Worm (Caenorhabditis elegans) whole organism, L4 larva: ENCODE data around the gene F38B7.11.
A peak's percentile ranks its signal among the peaks of the same experiment; 100 is the strongest.

Experiments used
- F37D6.2 ChIP-seq: sonication (generic microtip); optimal IDR thresholded peaks from 2 replicates; lab custom pipeline; 2016; ENCODE audit warnings: mild to moderate bottlenecking, missing genetic modification characterization, missing compliant biosample characterization
- F44E2.7 ChIP-seq: fragments of 200-800 bp; sonication (Bioruptor generic); IDR thresholded peaks from 2 replicates; pipeline ENCODE4 v2.1.2; 2022; ENCODE audit warnings: missing genetic modification characterization, missing compliant biosample characterization
- F49E8.2 ChIP-seq: sonication (generic microtip); optimal IDR thresholded peaks from 2 replicates; lab custom pipeline; 2016; ENCODE audit warnings: missing compliant biosample characterization, mild to moderate bottlenecking, missing genetic modification characterization, borderline replicate concordance
- Y105C5A.15 ChIP-seq: fragments of 200-800 bp; sonication (Bioruptor generic); IDR thresholded peaks from 2 replicates; pipeline ENCODE4 v1.3.6; 2022; ENCODE audit warnings: missing genetic modification characterization, missing compliant biosample characterization
- Y75B8A.6 ChIP-seq: fragments of 200-800 bp; sonication (Bioruptor generic); IDR thresholded peaks from 2 replicates; pipeline ENCODE4 v1.3.6; 2022; ENCODE audit warnings: missing genetic modification reagents, missing genetic modification characterization, missing compliant biosample characterization
- ZK337.2 ChIP-seq: fragments of 200-800 bp; sonication (Bioruptor generic); IDR thresholded peaks from 2 replicates; pipeline ENCODE4 v1.3.6; 2022; ENCODE audit warnings: missing genetic modification reagents, missing genetic modification characterization, missing compliant biosample characterization
- ZK546.5 ChIP-seq, 2 experiments: sonication (generic microtip); optimal IDR thresholded peaks; 2 replicates each; lab custom pipeline; 2017; ENCODE audit warnings: missing biosample characterization in 2 of 2, missing genetic modification characterization in 2 of 2
- ama-1 ChIP-seq: fragments of 150-350 bp; optimal IDR thresholded peaks from 2 replicates; lab custom pipeline; 2014; ENCODE audit warnings: inconsistent platforms, mixed read lengths
- attf-4 ChIP-seq: sonication (generic microtip); optimal IDR thresholded peaks from 3 replicates; lab custom pipeline; 2017; ENCODE audit warnings: missing biosample characterization, missing genetic modification characterization
- ceh-44 ChIP-seq: fragments of 200-800 bp; sonication (Bioruptor generic); IDR thresholded peaks from 2 replicates; pipeline ENCODE4 v1.3.6; 2022; ENCODE audit warnings: missing genetic modification reagents, missing genetic modification characterization, missing compliant biosample characterization
- ceh-82 ChIP-seq: sonication (generic microtip); optimal IDR thresholded peaks from 2 replicates; lab custom pipeline; 2017; ENCODE audit warnings: missing biosample characterization, missing genetic modification characterization
- cey-2 ChIP-seq: sonication (generic microtip); optimal IDR thresholded peaks from 3 replicates; lab custom pipeline; 2017; ENCODE audit warnings: missing genetic modification characterization, mild to moderate bottlenecking, missing compliant biosample characterization, antibody characterized with exemption, borderline replicate concordance; ENCODE audit not compliant: insufficient read depth
- ctbp-1 ChIP-seq: fragments of 200-800 bp; sonication (Bioruptor generic); IDR thresholded peaks from 2 replicates; pipeline ENCODE4 v1.3.6; 2022; ENCODE audit warnings: missing genetic modification reagents, missing genetic modification characterization, missing compliant biosample characterization
- daf-19 ChIP-seq: fragments of 200-800 bp; sonication (Bioruptor generic); conservative IDR thresholded peaks from 2 replicates; pipeline ENCODE4 v1.3.6; 2022; ENCODE audit warnings: missing genetic modification characterization, missing compliant biosample characterization
- dmd-6 ChIP-seq: fragments of 200-800 bp; sonication (Bioruptor generic); IDR thresholded peaks from 2 replicates; pipeline ENCODE4 v1.3.6; 2022; ENCODE audit warnings: missing genetic modification reagents, missing genetic modification characterization, missing compliant biosample characterization
- dmd-8 ChIP-seq: fragments of 200-800 bp; sonication (Bioruptor generic); IDR thresholded peaks from 2 replicates; pipeline ENCODE4 v1.3.6; 2022; ENCODE audit warnings: missing genetic modification characterization, missing compliant biosample characterization
- dmd-9 ChIP-seq: fragments of 200-800 bp; sonication (Bioruptor generic); IDR thresholded peaks from 2 replicates; pipeline ENCODE4 v1.3.6; 2022; ENCODE audit warnings: missing genetic modification reagents, missing genetic modification characterization, missing compliant biosample characterization
- egl-43 ChIP-seq: fragments of 200-800 bp; sonication (Bioruptor generic); IDR thresholded peaks from 2 replicates; pipeline ENCODE4 v1.3.6; 2022; ENCODE audit warnings: missing genetic modification reagents, missing genetic modification characterization, missing compliant biosample characterization
- fos-1 ChIP-seq: fragments of 150-350 bp; optimal IDR thresholded peaks from 2 replicates; lab custom pipeline; 2014; ENCODE audit warnings: missing biosample characterization, missing genetic modification characterization
- hlh-30 ChIP-seq: sonication (generic microtip); optimal IDR thresholded peaks from 2 replicates; lab custom pipeline; 2017; ENCODE audit warnings: antibody characterized with exemption, mild to moderate bottlenecking, missing genetic modification characterization, missing compliant biosample characterization; ENCODE audit not compliant: insufficient read depth
- hmg-1.1 ChIP-seq: fragments of 200-800 bp; sonication (Bioruptor generic); IDR thresholded peaks from 2 replicates; pipeline ENCODE4 v1.3.6; 2022; ENCODE audit warnings: missing genetic modification reagents, missing genetic modification characterization, missing compliant biosample characterization
- jun-1 ChIP-seq: fragments of 150-350 bp; optimal IDR thresholded peaks from 2 replicates; lab custom pipeline; 2014; ENCODE audit warnings: missing biosample characterization, missing genetic modification reagents, missing genetic modification characterization
- lin-13 ChIP-seq: fragments of 150-350 bp; optimal IDR thresholded peaks from 2 replicates; lab custom pipeline; 2014; ENCODE audit warnings: missing biosample characterization, missing genetic modification reagents, missing genetic modification characterization
- lin-15B ChIP-seq: fragments of 150-350 bp; sonication (generic microtip); optimal IDR thresholded peaks from 3 replicates; lab custom pipeline; 2014; ENCODE audit warnings: missing biosample characterization, missing genetic modification characterization
- lin-38 ChIP-seq: fragments of 200-800 bp; sonication (Bioruptor generic); IDR thresholded peaks from 2 replicates; pipeline ENCODE4 v1.3.6; 2022; ENCODE audit warnings: missing genetic modification reagents, missing genetic modification characterization, missing compliant biosample characterization
- lin-39 ChIP-seq: fragments of 150-350 bp; optimal IDR thresholded peaks from 2 replicates; lab custom pipeline; 2014; ENCODE audit warnings: missing biosample characterization, missing genetic modification reagents, missing genetic modification characterization
- lir-3 ChIP-seq: sonication (generic microtip); optimal IDR thresholded peaks from 2 replicates; lab custom pipeline; 2016; ENCODE audit warnings: mild to moderate bottlenecking, missing genetic modification characterization, missing compliant biosample characterization
- lsy-2 ChIP-seq, 2 experiments: fragments of 150-350 bp in 1 of 2; sonication (generic microtip) in 1 of 2; optimal IDR thresholded peaks; 2 replicates each; lab custom pipeline; 2014 to 2017; ENCODE audit warnings: missing biosample characterization in 2 of 2, missing genetic modification characterization in 2 of 2
- madf-9 ChIP-seq: fragments of 200-800 bp; sonication (Bioruptor generic); conservative IDR thresholded peaks from 2 replicates; pipeline ENCODE4 v1.3.6; 2022; ENCODE audit warnings: missing genetic modification reagents, missing genetic modification characterization, missing compliant biosample characterization
- mxl-2 ChIP-seq: fragments of 200-800 bp; sonication (Bioruptor generic); conservative IDR thresholded peaks from 2 replicates; pipeline ENCODE4 v1.3.6; 2022; ENCODE audit warnings: missing genetic modification reagents, missing genetic modification characterization, missing compliant biosample characterization
- mxl-3 ChIP-seq: fragments of 200-800 bp; sonication (Bioruptor generic); optimal IDR thresholded peaks from 2 replicates; lab custom pipeline; 2018; ENCODE audit warnings: mild to moderate bottlenecking, missing genetic modification characterization, missing compliant biosample characterization
- nhr-10 ChIP-seq: fragments of 150-350 bp; optimal IDR thresholded peaks from 2 replicates; lab custom pipeline; 2014; ENCODE audit warnings: missing biosample characterization, missing genetic modification characterization
- nhr-11 ChIP-seq: fragments of 150-350 bp; optimal IDR thresholded peaks from 2 replicates; lab custom pipeline; 2014; ENCODE audit warnings: missing biosample characterization, missing genetic modification characterization
- nhr-111 ChIP-seq: fragments of 200-800 bp; sonication (Bioruptor generic); optimal IDR thresholded peaks from 2 replicates; lab custom pipeline; 2018; ENCODE audit warnings: mild to moderate bottlenecking, missing genetic modification characterization, missing compliant biosample characterization
- nhr-237 ChIP-seq: sonication (generic microtip); optimal IDR thresholded peaks from 2 replicates; lab custom pipeline; 2017; ENCODE audit warnings: missing biosample characterization, missing genetic modification characterization
- nhr-25 ChIP-seq: sonication (generic microtip); optimal IDR thresholded peaks from 2 replicates; lab custom pipeline; 2017; ENCODE audit warnings: missing genetic modification characterization, mild to moderate bottlenecking, missing compliant biosample characterization, antibody characterized with exemption, moderate library complexity, borderline replicate concordance; ENCODE audit not compliant: insufficient read depth
- nhr-41 ChIP-seq: fragments of 200-800 bp; sonication (Bioruptor generic); IDR thresholded peaks from 2 replicates; pipeline ENCODE4 v1.3.6; 2022; ENCODE audit warnings: missing genetic modification reagents, missing genetic modification characterization, missing compliant biosample characterization
- nhr-42 ChIP-seq: fragments of 200-800 bp; sonication (Bioruptor generic); IDR thresholded peaks from 2 replicates; pipeline ENCODE4 v1.3.6; 2022; ENCODE audit warnings: missing genetic modification characterization, missing compliant biosample characterization
- nhr-77 ChIP-seq: fragments of 150-350 bp; optimal IDR thresholded peaks from 2 replicates; lab custom pipeline; 2014; ENCODE audit warnings: missing biosample characterization, missing genetic modification characterization
- pqm-1 ChIP-seq: sonication (generic microtip); optimal IDR thresholded peaks from 2 replicates; lab custom pipeline; 2017; ENCODE audit warnings: missing biosample characterization, missing genetic modification characterization
- rbr-2 ChIP-seq: sonication (generic microtip); optimal IDR thresholded peaks from 2 replicates; lab custom pipeline; 2016; ENCODE audit warnings: missing genotype, missing genetic modification characterization, missing compliant biosample characterization
- snpc-4 ChIP-seq: fragments of 150-350 bp; optimal IDR thresholded peaks from 2 replicates; lab custom pipeline; 2014; ENCODE audit warnings: missing biosample characterization, missing genetic modification characterization
- spr-1 ChIP-seq: sonication (generic microtip); optimal IDR thresholded peaks from 2 replicates; lab custom pipeline; 2016; ENCODE audit warnings: mild to moderate bottlenecking, missing genetic modification characterization, missing compliant biosample characterization
- unc-130 ChIP-seq: sonication (generic microtip); optimal IDR thresholded peaks from 2 replicates; lab custom pipeline; 2016; ENCODE audit warnings: missing genetic modification reagents, missing genetic modification characterization, missing compliant biosample characterization
- unc-39 ChIP-seq: sonication (generic microtip); optimal IDR thresholded peaks from 2 replicates; lab custom pipeline; 2017; ENCODE audit warnings: missing biosample characterization, missing genetic modification characterization
- unc-62 ChIP-seq, 3 experiments: fragments of 150-350 bp in 1 of 3; sonication (generic microtip); optimal IDR thresholded peaks in 2 of 3; peaks in 1 of 3; 1 replicate in 1 of 3; 2 replicates in 2 of 3; lab custom pipeline; 2014 to 2017; ENCODE audit warnings: missing biosample characterization in 3 of 3, missing genetic modification characterization in 3 of 3, missing genetic modification reagents in 3 of 3, missing genotype in 1 of 3
- zfp-2 ChIP-seq: sonication (generic microtip); optimal IDR thresholded peaks from 2 replicates; lab custom pipeline; 2016; ENCODE audit warnings: mild to moderate bottlenecking, missing genetic modification characterization, missing compliant biosample characterization
- zfp-3 ChIP-seq: fragments of 200-800 bp; sonication (Bioruptor generic); conservative IDR thresholded peaks from 2 replicates; pipeline ENCODE4 v1.3.6; 2022; ENCODE audit warnings: missing genetic modification reagents, missing genetic modification characterization, missing compliant biosample characterization
- ztf-11 ChIP-seq: fragments of 150-350 bp; optimal IDR thresholded peaks from 2 replicates; lab custom pipeline; 2014; ENCODE audit warnings: missing biosample characterization, missing genetic modification characterization

F38B7.11 gene

ce11 chrV:11572803-11573490 is 26.1 kb downstream of the F38B7.11 start, which contains the start of the genes H12C20.7 and nhr-68 (continued):
- TF ChIP-seq rbr-2 (tag; lab: Kevin White, UChicago) (peak; percentile 38), dmd-6 (GFP tag; lab: Robert Waterston, UW) (peak; percentile 100), nhr-77 (tag; lab: Kevin White, UChicago) (peak; percentile 88), ZK337.2 (no peak), lir-3 (no peak), lin-15B (tag; lab: Kevin White, UChicago) (no peak), F49E8.2 (tag; lab: Kevin White, UChicago) (no peak), nhr-41 (GFP tag; lab: Robert Waterston, UW) (peak; percentile 86), egl-43 (GFP tag; lab: Robert Waterston, UW) (no peak), dmd-8 (GFP tag; lab: Robert Waterston, UW) (0 out of 2 replicates have a peak, but pooled peaks have one; percentile 26), Y105C5A.15 (no peak), unc-62 (GFP tag; optimal IDR thresholded peaks at IDR 0.05 in 1 of 2; lab: Kevin White, UChicago) (peak in 1 of 2 experiments; percentile 99), unc-62 (tag; optimal IDR thresholded peaks at IDR 0.05; lab: Kevin White, UChicago) (no peak), nhr-11 (peak; percentile 50), hlh-30 (tag; lab: Kevin White, UChicago) (peak; percentile 96), snpc-4 (no peak), ceh-44 (GFP tag; lab: Robert Waterston, UW) (no peak), nhr-25 (peak; percentile 55), unc-130 (GFP tag; lab: Kevin White, UChicago) (no peak), F37D6.2 (tag; lab: Kevin White, UChicago) (no peak), mxl-2 (GFP tag; lab: Robert Waterston, UW) (peak; percentile 75), attf-4 (tag; lab: Kevin White, UChicago) (no peak), madf-9 (GFP tag; lab: Robert Waterston, UW) (peak; percentile 56; the same call in 1 of the 2 replicates), nhr-111 (GFP tag; lab: Kevin White, UChicago) (no peak), lin-13 (GFP tag; lab: Kevin White, UChicago) (peak; percentile 70), mxl-3 (GFP tag; lab: Kevin White, UChicago) (peak; percentile 100), ama-1 (lab: Kevin White, UChicago) (no peak), zfp-2 (tag; lab: Kevin White, UChicago) (no peak), lsy-2 (tag; optimal IDR thresholded peaks at IDR 0.05; lab: Kevin White, UChicago) (peak in 1 of 2 experiments; percentile 93), ZK546.5 (tag; optimal IDR thresholded peaks at IDR 0.05; lab: Kevin White, UChicago) (no peak), ztf-11 (tag; lab: Kevin White, UChicago) (no peak), jun-1 (peak; percentile 37), pqm-1 (tag; lab: Kevin White, UChicago) (peak; percentile 59), cey-2 (tag; lab: Kevin White, UChicago) (peak; percentile 96), daf-19 (GFP tag; lab: Robert Waterston, UW) (0 out of 2 replicates have a peak, but pooled peaks have one; percentile 40), ceh-82 (tag; lab: Kevin White, UChicago) (no peak), lin-39 (tag; lab: Kevin White, UChicago) (no peak), hmg-1.1 (no peak), zfp-3 (peak; percentile 86), unc-39 (no peak), dmd-9 (GFP tag; lab: Robert Waterston, UW) (0 out of 2 replicates have a peak, but pooled peaks have one; percentile 23), fos-1 (peak; percentile 21), nhr-10 (tag; lab: Kevin White, UChicago) (peak; percentile 99), ctbp-1 (GFP tag; lab: Robert Waterston, UW) (peak; percentile 70), nhr-237 (tag; lab: Kevin White, UChicago) (no peak), lin-38 (GFP tag; lab: Robert Waterston, UW) (peak; percentile 62), F44E2.7 (GFP tag; lab: Robert Waterston, UW) (no peak), spr-1 (peak; percentile 86), Y75B8A.6 (GFP tag; lab: Robert Waterston, UW) (0 out of 2 replicates have a peak, but pooled peaks have one; percentile 42), nhr-42 (peak; percentile 86; the same call in 1 of the 2 replicates)
